Worm (Caenorhabditis elegans): ENCODE data around the gene nlp-78.

DNA sequence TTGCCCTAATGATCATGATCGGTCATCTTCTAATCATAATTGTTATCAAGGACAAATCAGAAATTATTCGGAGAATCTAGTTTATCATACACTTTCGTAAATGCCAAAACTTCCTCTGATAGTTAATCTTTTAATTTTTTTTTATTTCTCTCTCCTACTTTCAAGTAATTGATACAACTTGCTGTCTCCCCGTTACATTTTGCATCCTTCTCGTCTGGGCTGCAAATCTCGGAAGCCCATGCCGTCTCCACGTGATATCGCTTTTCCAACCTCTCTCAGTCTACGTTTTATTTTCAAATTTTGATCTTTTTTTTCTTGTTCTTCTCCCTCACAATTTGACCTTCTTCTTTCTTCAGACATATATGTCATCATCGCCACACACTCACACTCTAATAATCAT lies 25.0 kb downstream of the nlp-78 start, which contains the start of gene rhy-1:
- TF ChIP-seq ztf-18 (tag; optimal IDR thresholded peaks at IDR 0.05) (no peak), tbx-9 (tag; optimal IDR thresholded peaks at IDR 0.05; ENCODE audit: borderline replicate concordance) (no peak), attf-5 (GFP tag; optimal IDR thresholded peaks at IDR 0.05) (no peak), nhr-27 (tag; optimal IDR thresholded peaks at IDR 0.05) (no peak), C06A6.2 (GFP tag; conservative IDR thresholded peaks at IDR 0.05) (no peak), nfya-1 (tag; optimal IDR thresholded peaks at IDR 0.05; ENCODE audit: borderline replicate concordance, insufficient read depth) (no peak), ZK185.1 (tag; optimal IDR thresholded peaks at IDR 0.05; ENCODE audit: poor library complexity, severe bottlenecking) (no peak), atf-7 (tag; optimal IDR thresholded peaks at IDR 0.05) (no peak), efl-1 (GFP tag; optimal IDR thresholded peaks at IDR 0.05) (no peak), F33H1.4 (GFP tag; IDR thresholded peaks at IDR 0.05) (no peak), zim-3 (tag; optimal IDR thresholded peaks at IDR 0.05) (no peak), dox-1 (GFP tag; IDR thresholded peaks at IDR 0.05) (no peak), snpc-4 (GFP tag; optimal IDR thresholded peaks at IDR 0.05) (no peak), snpc-4 (tag; optimal IDR thresholded peaks at IDR 0.05) (no peak), madf-8 (GFP tag; conservative IDR thresholded peaks at IDR 0.05) (no peak)
